Worm (Caenorhabditis elegans) whole organism, L3 larva: Measurements from ENCODE around the gene T09F5.20.

Source experiments
- ama-1 ChIP-seq: fragments of 150-350 bp; optimal IDR thresholded peaks from 2 replicates; lab custom pipeline; 2018
- daf-12 ChIP-seq: fragments of 150-350 bp; optimal IDR thresholded peaks from 2 replicates; lab custom pipeline; 2014; ENCODE audit warnings: missing biosample characterization, missing genetic modification reagents, missing genetic modification characterization
- elt-2 ChIP-seq: sonication (generic microtip); optimal IDR thresholded peaks from 2 replicates; lab custom pipeline; 2016; ENCODE audit warnings: missing genetic modification reagents, mild to moderate bottlenecking, missing genetic modification characterization, missing compliant biosample characterization
- elt-3 ChIP-seq, 3 experiments: fragments of 150-350 bp in 1 of 3; sonication (generic microtip) in 2 of 3; optimal IDR thresholded peaks; 2 replicates in 2 of 3; 4 replicates in 1 of 3; lab custom pipeline; 2014 to 2017; ENCODE audit warnings: missing biosample characterization in 3 of 3, missing genetic modification characterization in 3 of 3
- mml-1 ChIP-seq: fragments of 150-350 bp; sonication (generic microtip); optimal IDR thresholded peaks from 3 replicates; lab custom pipeline; 2014; ENCODE audit warnings: missing biosample characterization, missing genetic modification characterization
- unc-62 ChIP-seq: fragments of 150-350 bp; sonication (generic microtip); optimal IDR thresholded peaks from 4 replicates; lab custom pipeline; 2014; ENCODE audit warnings: missing biosample characterization, missing genetic modification reagents, missing genetic modification characterization
- ztf-11 ChIP-seq: fragments of 150-350 bp; optimal IDR thresholded peaks from 2 replicates; lab custom pipeline; 2014; ENCODE audit warnings: missing biosample characterization, missing genetic modification characterization

- TF ChIP-seq ama-1 (no peak), ztf-11 (no peak), unc-62 (GFP tag; lab: Kevin White, UChicago) (no peak), mml-1 (no peak), daf-12 (no peak), elt-3 (tag; optimal IDR thresholded peaks at IDR 0.05; lab: Kevin White, UChicago) (no peak), elt-2 (tag; lab: Kevin White, UChicago) (no peak)
These were observed 8.8 kb upstream of the T09F5.20 start for ce11 chrV:15156504-15156903.
